Worm (Caenorhabditis elegans) whole organism, young adult: ENCODE results near the gene F43G6.16.
A peak's percentile ranks its signal among the peaks of the same experiment; 100 is the strongest.

Experiments
- B0019.2 ChIP-seq: fragments of 200-800 bp; sonication (Bioruptor generic); conservative IDR thresholded peaks from 2 replicates; pipeline ENCODE4 v1.3.6; 2022; ENCODE audit warnings: missing genetic modification reagents, missing genetic modification characterization, missing compliant biosample characterization
- C06A6.2 ChIP-seq: fragments of 200-800 bp; sonication (Bioruptor generic); conservative IDR thresholded peaks from 2 replicates; pipeline ENCODE4 v1.3.6; 2022; ENCODE audit warnings: missing genetic modification characterization, missing compliant biosample characterization
- F23B12.7 ChIP-seq: sonication (generic microtip); optimal IDR thresholded peaks from 2 replicates; lab custom pipeline; 2017; ENCODE audit warnings: missing genetic modification characterization, mild to moderate bottlenecking, missing compliant biosample characterization, antibody characterized with exemption, moderate library complexity; ENCODE audit not compliant: insufficient read depth
- F37B4.10 ChIP-seq: fragments of 200-800 bp; sonication (Bioruptor generic); IDR thresholded peaks from 2 replicates; pipeline ENCODE4 v1.3.6; 2022; ENCODE audit warnings: missing genetic modification characterization, missing compliant biosample characterization
- F52B5.7 ChIP-seq: sonication (generic microtip); optimal IDR thresholded peaks from 2 replicates; lab custom pipeline; 2016; ENCODE audit warnings: mild to moderate bottlenecking, missing genetic modification characterization, missing compliant biosample characterization
- F57C9.4 ChIP-seq: sonication (generic microtip); optimal IDR thresholded peaks from 2 replicates; lab custom pipeline; 2017; ENCODE audit warnings: mild to moderate bottlenecking, missing genetic modification characterization, missing compliant biosample characterization
- K12H6.12 ChIP-seq: fragments of 200-800 bp; sonication (Bioruptor generic); optimal IDR thresholded peaks from 2 replicates; lab custom pipeline; 2018; ENCODE audit warnings: mild to moderate bottlenecking, missing genetic modification characterization, missing compliant biosample characterization
- T07F8.4 ChIP-seq: sonication (generic microtip); optimal IDR thresholded peaks from 2 replicates; lab custom pipeline; 2016; ENCODE audit warnings: mild to moderate bottlenecking, missing genetic modification characterization, moderate library complexity, missing compliant biosample characterization
- T26A5.8 ChIP-seq: sonication (generic microtip); optimal IDR thresholded peaks from 2 replicates; lab custom pipeline; 2016; ENCODE audit warnings: missing genetic modification characterization, missing compliant biosample characterization
- Y53F4B.3 ChIP-seq: fragments of 200-800 bp; sonication (Bioruptor generic); IDR thresholded peaks from 2 replicates; pipeline ENCODE4 v1.3.6; 2022; ENCODE audit warnings: missing genetic modification reagents, missing genetic modification characterization, missing compliant biosample characterization
- Y95B8A.8 ChIP-seq: fragments of 200-800 bp; sonication (Bioruptor generic); IDR thresholded peaks from 2 replicates; pipeline ENCODE4 v1.3.6; 2022; ENCODE audit warnings: missing genetic modification reagents, missing genetic modification characterization, missing compliant biosample characterization
- ZK185.1 ChIP-seq: sonication (generic microtip); optimal IDR thresholded peaks from 2 replicates; lab custom pipeline; 2016; ENCODE audit warnings: mild to moderate bottlenecking, missing genetic modification characterization, missing compliant biosample characterization; ENCODE audit not compliant: poor library complexity, severe bottlenecking
- akir-1 ChIP-seq: fragments of 200-800 bp; sonication (Bioruptor generic); optimal IDR thresholded peaks from 2 replicates; lab custom pipeline; 2018; ENCODE audit warnings: mild to moderate bottlenecking, missing genetic modification characterization, moderate library complexity, missing compliant biosample characterization
- ama-1 ChIP-seq, 3 experiments: fragments of 150-350 bp in 1 of 3; sonication (generic microtip) in 2 of 3; optimal IDR thresholded peaks; 2 replicates each; lab custom pipeline; 2014 to 2018; ENCODE audit warnings: missing biosample characterization in 2 of 3, missing genetic modification characterization in 2 of 3, missing genetic modification reagents in 2 of 3
- atf-7 ChIP-seq: sonication (generic microtip); optimal IDR thresholded peaks from 2 replicates; lab custom pipeline; 2017; ENCODE audit warnings: mild to moderate bottlenecking, missing genetic modification characterization, missing compliant biosample characterization
- athp-1 ChIP-seq: sonication (generic microtip); optimal IDR thresholded peaks from 2 replicates; lab custom pipeline; 2017; ENCODE audit warnings: mild to moderate bottlenecking, missing genetic modification characterization, missing compliant biosample characterization
- attf-5 ChIP-seq: fragments of 200-800 bp; sonication (Bioruptor generic); optimal IDR thresholded peaks from 2 replicates; lab custom pipeline; 2018; ENCODE audit warnings: mild to moderate bottlenecking, missing genetic modification characterization, missing compliant biosample characterization
- bed-2 ChIP-seq: fragments of 200-800 bp; sonication (Bioruptor generic); IDR thresholded peaks from 2 replicates; pipeline ENCODE4 v1.3.6; 2022; ENCODE audit warnings: missing genetic modification reagents, missing genetic modification characterization, missing compliant biosample characterization
- cebp-2 ChIP-seq: fragments of 200-800 bp; sonication (Bioruptor generic); IDR thresholded peaks from 2 replicates; pipeline ENCODE4 v1.3.6; 2022; ENCODE audit warnings: missing genetic modification characterization, missing compliant biosample characterization
- ceh-100 ChIP-seq: fragments of 200-800 bp; sonication (Bioruptor generic); IDR thresholded peaks from 2 replicates; pipeline ENCODE4 v1.3.6; 2022; ENCODE audit warnings: missing genetic modification reagents, missing genetic modification characterization, missing compliant biosample characterization
- ceh-27 ChIP-seq: fragments of 200-800 bp; sonication (Bioruptor generic); optimal IDR thresholded peaks from 2 replicates; lab custom pipeline; 2018; ENCODE audit warnings: mild to moderate bottlenecking, missing genetic modification characterization, moderate library complexity, missing compliant biosample characterization
- ceh-58 ChIP-seq: fragments of 200-800 bp; sonication (Bioruptor generic); IDR thresholded peaks from 2 replicates; pipeline ENCODE4 v1.3.6; 2022; ENCODE audit warnings: missing genetic modification characterization, missing compliant biosample characterization
- ceh-79 ChIP-seq: sonication (generic microtip); optimal IDR thresholded peaks from 2 replicates; lab custom pipeline; 2017; ENCODE audit warnings: mild to moderate bottlenecking, missing genetic modification characterization, missing compliant biosample characterization
- ceh-91 ChIP-seq: fragments of 200-800 bp; sonication (Bioruptor generic); IDR thresholded peaks from 2 replicates; pipeline ENCODE4 v1.3.6; 2022; ENCODE audit warnings: missing genetic modification reagents, missing genetic modification characterization, missing compliant biosample characterization
- chd-7 ChIP-seq: sonication (generic microtip); optimal IDR thresholded peaks from 2 replicates; lab custom pipeline; 2016; ENCODE audit warnings: mild to moderate bottlenecking, missing genetic modification characterization, moderate library complexity, missing compliant biosample characterization
- die-1 ChIP-seq: sonication (generic microtip); optimal IDR thresholded peaks from 2 replicates; lab custom pipeline; 2016; ENCODE audit warnings: missing genotype, mild to moderate bottlenecking, missing genetic modification characterization, missing compliant biosample characterization
- dox-1 ChIP-seq: fragments of 200-800 bp; sonication (Bioruptor generic); IDR thresholded peaks from 2 replicates; pipeline ENCODE4 v1.3.6; 2022; ENCODE audit warnings: missing genetic modification reagents, missing genetic modification characterization, missing compliant biosample characterization
- egl-18 ChIP-seq: fragments of 200-800 bp; sonication (Bioruptor generic); IDR thresholded peaks from 2 replicates; pipeline ENCODE4 v1.3.6; 2022; ENCODE audit warnings: missing genetic modification reagents, missing genetic modification characterization, missing compliant biosample characterization
- egrh-3 ChIP-seq: fragments of 200-800 bp; sonication (Bioruptor generic); IDR thresholded peaks from 2 replicates; pipeline ENCODE4 v1.3.6; 2022; ENCODE audit warnings: missing genetic modification reagents, missing genetic modification characterization, missing compliant biosample characterization
- hmg-1.2 ChIP-seq: fragments of 200-800 bp; sonication (Bioruptor generic); IDR thresholded peaks from 2 replicates; pipeline ENCODE4 v1.3.6; 2022; ENCODE audit warnings: missing genetic modification reagents, missing genetic modification characterization, missing compliant biosample characterization
- let-526 ChIP-seq: fragments of 200-800 bp; sonication (Bioruptor generic); IDR thresholded peaks from 2 replicates; pipeline ENCODE4 v1.3.6; 2022; ENCODE audit warnings: missing genetic modification reagents, missing genetic modification characterization, missing compliant biosample characterization
- let-607 ChIP-seq, 2 experiments: fragments of 200-800 bp in 1 of 2; sonication (Bioruptor generic) in 1 of 2; sonication (generic microtip) in 1 of 2; optimal IDR thresholded peaks; 2 replicates each; lab custom pipeline; 2016 to 2018; ENCODE audit warnings: mild to moderate bottlenecking in 2 of 2, missing compliant biosample characterization in 2 of 2, missing genetic modification characterization in 2 of 2, moderate library complexity in 2 of 2, missing genotype in 1 of 2
- lin-26 ChIP-seq: fragments of 200-800 bp; sonication (Bioruptor generic); IDR thresholded peaks from 2 replicates; pipeline ENCODE4 v1.3.6; 2022; ENCODE audit warnings: missing genetic modification reagents, missing genetic modification characterization, missing compliant biosample characterization
- nfyb-1 ChIP-seq: fragments of 200-800 bp; sonication (Bioruptor generic); IDR thresholded peaks from 2 replicates; pipeline ENCODE4 v1.3.6; 2022; ENCODE audit warnings: missing genetic modification reagents, missing genetic modification characterization, missing compliant biosample characterization
- nhr-179 ChIP-seq: sonication (generic microtip); optimal IDR thresholded peaks from 2 replicates; lab custom pipeline; 2016; ENCODE audit warnings: mild to moderate bottlenecking, missing genetic modification characterization, missing compliant biosample characterization
- nhr-90 ChIP-seq: sonication (generic microtip); optimal IDR thresholded peaks from 2 replicates; lab custom pipeline; 2016; ENCODE audit warnings: missing genotype, mild to moderate bottlenecking, missing genetic modification characterization, missing compliant biosample characterization
- pbrm-1 ChIP-seq: fragments of 200-800 bp; sonication (Bioruptor generic); IDR thresholded peaks from 2 replicates; pipeline ENCODE4 v1.3.6; 2022; ENCODE audit warnings: missing genetic modification reagents, missing genetic modification characterization, missing compliant biosample characterization
- rcor-1 ChIP-seq: fragments of 200-800 bp; sonication (Bioruptor generic); IDR thresholded peaks from 2 replicates; pipeline ENCODE4 v1.3.6; 2022; ENCODE audit warnings: missing genetic modification reagents, missing genetic modification characterization, missing compliant biosample characterization
- snpc-1.1 ChIP-seq: sonication (generic microtip); optimal IDR thresholded peaks from 2 replicates; lab custom pipeline; 2017; ENCODE audit warnings: missing genetic modification characterization, mild to moderate bottlenecking, missing compliant biosample characterization, antibody characterized with exemption, moderate library complexity, missing genotype, missing genetic modification reagents; ENCODE audit not compliant: insufficient read depth
- snpc-3.4 ChIP-seq: sonication (generic microtip); optimal IDR thresholded peaks from 2 replicates; lab custom pipeline; 2017; ENCODE audit warnings: missing genetic modification characterization, mild to moderate bottlenecking, missing compliant biosample characterization, antibody characterized with exemption, moderate library complexity, missing genotype, missing genetic modification reagents
- snpc-4 ChIP-seq, 5 experiments: fragments of 150-350 bp in 1 of 5; sonication (generic microtip) in 4 of 5; optimal IDR thresholded peaks; 2 replicates each; lab custom pipeline; 2014 to 2018; ENCODE audit warnings: missing genetic modification characterization in 5 of 5, missing biosample characterization in 3 of 5, antibody characterized with exemption in 2 of 5, mild to moderate bottlenecking in 2 of 5, missing compliant biosample characterization in 2 of 5, missing genotype in 2 of 5, moderate library complexity in 2 of 5, missing genetic modification reagents in 1 of 5
- zim-3 ChIP-seq: sonication (generic microtip); optimal IDR thresholded peaks from 2 replicates; lab custom pipeline; 2017; ENCODE audit warnings: mild to moderate bottlenecking, missing genetic modification characterization, moderate library complexity, missing compliant biosample characterization
- ztf-18 ChIP-seq: sonication (generic microtip); optimal IDR thresholded peaks from 2 replicates; lab custom pipeline; 2016; ENCODE audit warnings: missing genotype, mild to moderate bottlenecking, missing genetic modification characterization, missing compliant biosample characterization
- ztf-22 ChIP-seq: fragments of 200-800 bp; sonication (Bioruptor generic); optimal IDR thresholded peaks from 2 replicates; lab custom pipeline; 2018; ENCODE audit warnings: mild to moderate bottlenecking, missing genetic modification characterization, moderate library complexity, missing compliant biosample characterization
- ztf-25 ChIP-seq: fragments of 200-800 bp; sonication (Bioruptor generic); IDR thresholded peaks from 2 replicates; pipeline ENCODE4 v1.3.6; 2022; ENCODE audit warnings: missing genetic modification reagents, missing genetic modification characterization, missing compliant biosample characterization
- ztf-3 ChIP-seq: fragments of 200-800 bp; sonication (Bioruptor generic); optimal IDR thresholded peaks from 2 replicates; lab custom pipeline; 2018; ENCODE audit warnings: mild to moderate bottlenecking, missing genetic modification characterization, missing compliant biosample characterization

F43G6.16 gene

ce11 chrII:11746782-11747288 lies 35.6 kb downstream of the F43G6.16 start (continued):
- no peak for TF ChIP-seq ztf-22 (GFP tag; lab: Kevin White, UChicago)
- peak; percentile 30 for TF ChIP-seq F57C9.4 (tag; lab: Kevin White, UChicago)
- peak; percentile 94 for TF ChIP-seq egrh-3
- no peak for TF ChIP-seq die-1 (tag; lab: Kevin White, UChicago)
- TF ChIP-seq rcor-1 (GFP tag; lab: Robert Waterston, UW) = 0 out of 2 replicates have a peak, but pooled peaks have one; percentile 35
- peak; percentile 10 for TF ChIP-seq T07F8.4 (tag; lab: Kevin White, UChicago)
- TF ChIP-seq nhr-179 (tag; lab: Kevin White, UChicago) = no peak
- TF ChIP-seq T26A5.8 (tag; lab: Kevin White, UChicago) = no peak
- TF ChIP-seq chd-7 (tag; lab: Kevin White, UChicago) = peak; percentile 40
- 0 out of 2 replicates have a peak, but pooled peaks have one; percentile 16 for TF ChIP-seq C06A6.2
- peak in 1 of 2 experiments; percentile 18 for TF ChIP-seq let-607 (tag; optimal IDR thresholded peaks at IDR 0.05; lab: Kevin White, UChicago)
- TF ChIP-seq Y95B8A.8 (GFP tag; lab: Robert Waterston, UW) = no peak
- peak; percentile 39 for TF ChIP-seq hmg-1.2 (GFP tag; lab: Robert Waterston, UW)
- peak; percentile 51; the same call in 1 of the 2 replicates for TF ChIP-seq pbrm-1 (GFP tag; lab: Robert Waterston, UW)
- TF ChIP-seq athp-1 (tag; lab: Kevin White, UChicago) = peak; percentile 36
- 0 out of 2 replicates have a peak, but pooled peaks have one; percentile 42 for TF ChIP-seq cebp-2 (GFP tag; lab: Robert Waterston, UW)
- no peak for TF ChIP-seq ztf-25 (GFP tag; lab: Robert Waterston, UW)
- TF ChIP-seq F37B4.10 = 0 out of 2 replicates have a peak, but pooled peaks have one; percentile 48
- TF ChIP-seq ZK185.1 (tag; lab: Kevin White, UChicago) = peak; percentile 48
- TF ChIP-seq bed-2 (GFP tag; lab: Robert Waterston, UW) = peak; percentile 23; the same call in 1 of the 2 replicates
- 0 out of 2 replicates have a peak, but pooled peaks have one; percentile 24 for TF ChIP-seq nfyb-1 (GFP tag; lab: Robert Waterston, UW)
- peak; percentile 8 for TF ChIP-seq nhr-90 (tag; lab: Kevin White, UChicago)
- TF ChIP-seq egl-18 (GFP tag; lab: Robert Waterston, UW) = no peak
- no peak for TF ChIP-seq snpc-4 (GFP tag; optimal IDR thresholded peaks at IDR 0.05; lab: Kevin White, UChicago)
- TF ChIP-seq snpc-4 (tag; optimal IDR thresholded peaks at IDR 0.05; lab: Kevin White, UChicago) = peak in 1 of 4 experiments; percentile 45
- 0 out of 2 replicates have a peak, but pooled peaks have one; percentile 44 for TF ChIP-seq lin-26 (GFP tag; lab: Robert Waterston, UW)
- TF ChIP-seq atf-7 (tag; lab: Kevin White, UChicago) = peak; percentile 45
- peak; percentile 36; the same call in 1 of the 2 replicates for TF ChIP-seq ceh-100 (GFP tag; lab: Robert Waterston, UW)
- no peak for TF ChIP-seq akir-1 (GFP tag; lab: Kevin White, UChicago)
- peak; percentile 37; the same call in 1 of the 2 replicates for TF ChIP-seq dox-1 (GFP tag; lab: Robert Waterston, UW)
- peak; percentile 60 for TF ChIP-seq F52B5.7 (tag; lab: Kevin White, UChicago)
- TF ChIP-seq snpc-3.4 (tag; lab: Kevin White, UChicago) = no peak
- no peak for TF ChIP-seq ztf-18 (tag; lab: Kevin White, UChicago)
- peak; percentile 78 for TF ChIP-seq K12H6.12 (tag; lab: Kevin White, UChicago)
- no peak for TF ChIP-seq B0019.2
- no peak for TF ChIP-seq attf-5 (GFP tag; lab: Kevin White, UChicago)
- TF ChIP-seq F23B12.7 (tag; lab: Kevin White, UChicago) = no peak
- TF ChIP-seq ztf-3 (GFP tag; lab: Kevin White, UChicago) = no peak
- TF ChIP-seq zim-3 (tag; lab: Kevin White, UChicago) = peak; percentile 72
- TF ChIP-seq snpc-1.1 (tag; lab: Kevin White, UChicago) = no peak
- no peak for TF ChIP-seq ceh-58 (GFP tag; lab: Robert Waterston, UW)
- TF ChIP-seq ceh-79 (tag; lab: Kevin White, UChicago) = no peak
- no peak for TF ChIP-seq let-526
- TF ChIP-seq ama-1 (optimal IDR thresholded peaks at IDR 0.05; lab: Kevin White, UChicago) = no peak
- TF ChIP-seq ama-1 (GFP tag; optimal IDR thresholded peaks at IDR 0.05; lab: Kevin White, UChicago) = no peak
- no peak for TF ChIP-seq ceh-91 (GFP tag; lab: Robert Waterston, UW)
- no peak for TF ChIP-seq Y53F4B.3 (GFP tag; lab: Robert Waterston, UW)
- peak; percentile 8 for TF ChIP-seq ceh-27
